Fruit fly (Drosophila melanogaster): ENCODE results near the gene Ccdc56.

DNA sequence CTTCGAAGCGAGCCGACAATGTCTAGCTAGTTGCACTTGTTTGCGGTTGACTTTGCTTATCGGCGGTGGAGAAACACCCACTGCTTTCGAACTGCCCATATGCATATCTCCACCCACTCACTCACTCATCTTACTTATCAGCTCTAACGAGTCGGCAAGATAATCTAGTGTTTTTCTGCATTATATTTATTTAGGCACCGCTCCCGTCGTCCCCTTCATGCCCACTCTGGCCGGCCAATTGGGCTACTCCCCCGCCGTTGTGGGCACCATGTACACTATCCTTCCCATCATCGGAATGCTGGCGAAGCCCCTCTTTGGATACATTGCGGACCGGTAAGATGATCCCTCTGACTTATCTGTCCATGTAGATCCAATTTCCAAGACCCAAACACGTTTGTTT is 22.9 kb upstream of the Ccdc56 start:
- TF ChIP-seq CG11504 (tag; optimal IDR thresholded peaks at IDR 0.05) = no peak
- TF ChIP-seq Gug (GFP tag; IDR thresholded peaks at IDR 0.05) = no peak
- TF ChIP-seq vfl (GFP tag; optimal IDR thresholded peaks at IDR 0.05) = no peak
- TF ChIP-seq exex (tag; optimal IDR thresholded peaks at IDR 0.05) = no peak
- TF ChIP-seq MTF-1 (GFP tag; optimal IDR thresholded peaks at IDR 0.05; ENCODE audit: borderline replicate concordance) = no peak
- no peak for TF ChIP-seq CG1602 (GFP tag; optimal IDR thresholded peaks at IDR 0.05)
- no peak for TF ChIP-seq CG7556 (GFP tag; optimal IDR thresholded peaks at IDR 0.05)
- TF ChIP-seq CG6765 (GFP tag; optimal IDR thresholded peaks at IDR 0.05) = no peak
- no peak for TF ChIP-seq CG1024 (GFP tag; IDR thresholded peaks at IDR 0.05)

All from whole organism, embryonic.